Fruit fly (Drosophila melanogaster): ENCODE data around the gene CG14408.

The CG14408 gene

dm6 chrX:14831713-14832561 is at the start of gene CG14408:
CG14408 (minus strand) TSS chrX:14832033.
- no peak for TF ChIP-seq eg (GFP tag; IDR thresholded peaks at IDR 0.05)
- no peak for TF ChIP-seq CG8319 (GFP tag; optimal IDR thresholded peaks at IDR 0.05)
- TF ChIP-seq dsx (GFP tag; optimal IDR thresholded peaks at IDR 0.05; ENCODE audit: poor library complexity, severe bottlenecking), result no peak
- no peak for TF ChIP-seq CG8632 (GFP tag; optimal IDR thresholded peaks at IDR 0.05)
- no peak for TF ChIP-seq spab (GFP tag; optimal IDR thresholded peaks at IDR 0.05)
- TF ChIP-seq Hr4 (GFP tag; optimal IDR thresholded peaks at IDR 0.05), result no peak
- no peak for TF ChIP-seq svp (GFP tag)
- TF ChIP-seq Eip78C (GFP tag), result peak; percentile 51
- no peak for TF ChIP-seq CG3032 (tag; optimal IDR thresholded peaks at IDR 0.05)
- no peak for TF ChIP-seq Sox15 (GFP tag; optimal IDR thresholded peaks at IDR 0.05)
- peak; percentile 3 for TF ChIP-seq topi (GFP tag; optimal IDR thresholded peaks at IDR 0.05)
- no peak for TF ChIP-seq CG11762 (GFP tag; optimal IDR thresholded peaks at IDR 0.05; ENCODE audit: insufficient read depth)
- no peak for TF ChIP-seq CG10631 (GFP tag; optimal IDR thresholded peaks at IDR 0.05)
- TF ChIP-seq esn (GFP tag; optimal IDR thresholded peaks at IDR 0.05), result no peak
- no peak for TF ChIP-seq Met (GFP tag; optimal IDR thresholded peaks at IDR 0.05)
- TF ChIP-seq CG6163 (GFP tag; IDR thresholded peaks at IDR 0.05), result no peak
- TF ChIP-seq fkh (GFP tag; optimal IDR thresholded peaks at IDR 0.05), result peak; percentile 6
- TF ChIP-seq Lpt (GFP tag; optimal IDR thresholded peaks at IDR 0.05), result no peak

- TF ChIP-seq CG3032 (tag; optimal IDR thresholded peaks at IDR 0.05) (no peak), CG6808 (GFP tag; optimal IDR thresholded peaks at IDR 0.05) (no peak), dac (GFP tag; optimal IDR thresholded peaks at IDR 0.05) (no peak)
These were observed 47.1 kb upstream of the CG14408 start for dm6 chrX:14878917-14879316.

dm6 chrX:14871028-14871427 is 39.2 kb upstream of the CG14408 start, which contains the start of gene CG9518:
CG9518 (minus strand) TSS chrX:14871181.
- TF ChIP-seq Met (GFP tag; optimal IDR thresholded peaks at IDR 0.05), result no peak
- TF ChIP-seq Eip78C (GFP tag), result peak; percentile 40
- 0 out of 2 replicates have a peak, but pooled peaks have one; percentile 10 for TF ChIP-seq CG15336 (GFP tag; IDR thresholded peaks at IDR 0.05)

dm6 chrX:14868414-14868813 is 36.6 kb upstream of the CG14408 start:
- TF ChIP-seq vri (GFP tag; optimal IDR thresholded peaks at IDR 0.05) (no peak), Lpt (GFP tag; optimal IDR thresholded peaks at IDR 0.05) (peak; percentile 4), spab (GFP tag; optimal IDR thresholded peaks at IDR 0.05) (no peak), CG4318 (GFP tag; optimal IDR thresholded peaks at IDR 0.05) (no peak), eg (GFP tag; IDR thresholded peaks at IDR 0.05) (peak; percentile 43; the same call in 1 of the 3 replicates), CG34406 (GFP tag; optimal IDR thresholded peaks at IDR 0.05) (no peak), CG6854 (GFP tag; optimal IDR thresholded peaks at IDR 0.05) (peak; percentile 55), CG8319 (GFP tag; optimal IDR thresholded peaks at IDR 0.05) (no peak), net (GFP tag; optimal IDR thresholded peaks at IDR 0.05) (no peak), svp (GFP tag) (no peak), lz (GFP tag; optimal IDR thresholded peaks at IDR 0.05) (no peak), CG6276 (GFP tag; optimal IDR thresholded peaks at IDR 0.05) (peak; percentile 38), Eip78C (GFP tag) (peak; percentile 32), CG31627 (GFP tag; optimal IDR thresholded peaks at IDR 0.05) (no peak), CG8119 (GFP tag; IDR thresholded peaks at IDR 0.05) (no peak; the same call in 2 of the 3 replicates), achi (GFP tag; optimal IDR thresholded peaks at IDR 0.05) (no peak), Blimp-1 (GFP tag; optimal IDR thresholded peaks at IDR 0.05) (peak; percentile 40), CG10669 (GFP tag; optimal IDR thresholded peaks at IDR 0.05) (no peak), CG16779 (tag; optimal IDR thresholded peaks at IDR 0.05) (no peak), ss (GFP tag; optimal IDR thresholded peaks at IDR 0.05) (no peak), Eip93F (GFP tag; optimal IDR thresholded peaks at IDR 0.05) (no peak)
